Worm (Caenorhabditis elegans) whole organism, dauer: ENCODE results near the gene wrt-8.
"Not testable (repeated sequence)": the region's sequence is repeated elsewhere in the genome, so short reads cannot be mapped to it uniquely, and the experiment has no call there.

ENCODE experiments used
- unc-62 ChIP-seq: sonication (generic microtip); optimal IDR thresholded peaks from 2 replicates; lab custom pipeline; 2017; ENCODE audit warnings: missing biosample characterization, missing genetic modification reagents, missing genetic modification characterization

wrt-8 gene

DNA sequence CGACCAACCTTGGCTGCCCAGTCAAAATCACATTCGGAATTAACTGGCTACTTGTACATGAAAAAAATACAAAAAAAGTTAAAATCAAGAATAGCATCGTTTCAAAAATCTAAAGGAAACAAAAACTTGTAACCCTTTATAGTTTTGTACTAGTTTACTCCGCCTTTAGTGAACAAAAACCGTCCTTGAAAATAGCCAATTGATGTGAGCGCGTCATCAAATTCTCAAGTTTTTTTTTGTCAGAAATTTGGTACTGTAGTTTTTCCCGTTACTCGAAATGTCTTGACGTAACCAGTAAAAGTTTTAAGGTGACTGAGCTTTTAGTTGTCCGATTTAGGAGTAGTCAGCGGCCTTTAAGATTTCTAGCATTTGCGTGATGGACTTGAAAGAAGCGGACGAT, 2.9 kb upstream of the wrt-8 start, which contains the start of gene C29F3.3:
Gene C29F3.3 (minus strand): TSS at position 101 of the 400 bp plus-strand sequence.
- TF ChIP-seq unc-62 (GFP tag; lab: Kevin White, UChicago) = no peak

ce11 chrV:15341404-15341803, 3.0 kb downstream of the wrt-8 start, which contains the start of gene clec-229:
Gene clec-229, minus strand, starts transcription at chrV:15341504.
- TF ChIP-seq unc-62 (GFP tag; lab: Kevin White, UChicago) = no peak

DNA sequence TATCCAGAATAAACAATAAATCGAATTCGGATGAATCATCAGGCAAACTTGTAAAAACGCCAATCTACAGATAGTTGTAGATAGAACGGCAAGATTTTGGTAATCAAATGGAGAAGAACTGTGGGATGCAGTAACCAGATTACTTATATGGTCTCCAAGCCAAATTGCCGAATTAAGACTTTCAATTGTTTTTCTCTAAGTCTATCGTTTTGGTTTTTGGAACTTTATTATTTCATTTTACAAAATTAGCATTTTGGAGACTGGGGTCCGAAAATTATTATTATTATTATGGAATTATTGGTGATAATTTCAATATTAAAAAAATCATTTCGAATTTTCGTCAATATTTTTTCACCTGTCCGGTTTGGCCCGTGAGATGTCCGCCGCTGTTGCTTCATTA, 5.0 kb downstream of the wrt-8 start, which contains the start of gene clec-228:
Gene clec-228 (minus strand): TSS at position 101 of the 400 bp plus-strand sequence.
- no peak for TF ChIP-seq unc-62 (GFP tag; lab: Kevin White, UChicago)

ce11 chrV:15337405-15337804, 7.0 kb downstream of the wrt-8 start, which contains the start of gene wrt-7:
Gene wrt-7, minus strand, starts transcription at chrV:15337505.
- TF ChIP-seq unc-62 (GFP tag; lab: Kevin White, UChicago) = no peak

DNA sequence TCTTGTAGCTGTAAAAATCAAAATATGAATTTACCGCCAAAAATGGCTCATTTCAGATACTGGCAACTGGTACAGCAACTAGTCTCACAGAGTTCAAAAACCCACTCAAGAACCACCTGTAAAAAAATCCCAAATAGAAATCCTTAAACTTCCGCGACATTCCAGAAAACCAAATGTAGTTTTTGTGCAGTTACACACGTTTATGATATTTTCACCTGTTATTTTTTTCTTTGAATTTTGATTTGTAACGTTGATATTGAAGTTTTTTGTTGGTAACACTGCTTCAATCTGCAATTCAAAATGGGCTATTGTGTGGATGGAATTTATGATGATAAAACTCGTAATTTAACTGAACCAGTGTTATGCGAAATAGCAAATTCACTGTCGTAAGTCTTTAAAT, 11.5 kb downstream of the wrt-8 start, which contains the start of gene srw-113:
Gene srw-113 (plus strand): TSS at position 301 of the 400 bp plus-strand sequence.
- no peak for TF ChIP-seq unc-62 (GFP tag; lab: Kevin White, UChicago)

ce11 chrV:15330314-15330713, 14.1 kb downstream of the wrt-8 start, which contains the start of gene srh-295:
Gene srh-295, plus strand, starts transcription at chrV:15330614.
- no peak for TF ChIP-seq unc-62 (GFP tag; lab: Kevin White, UChicago)

- TF ChIP-seq unc-62 (GFP tag; lab: Kevin White, UChicago) = no peak
Observed at ce11 chrV:15327745-15328447, 16.5 kb downstream of the wrt-8 start, which contains the start of gene ZK1037.6. Gene ZK1037.6, minus strand, starts transcription at chrV:15327795.

- no peak for TF ChIP-seq unc-62 (GFP tag; lab: Kevin White, UChicago)
Observed at ce11 chrV:15323417-15323816, 21.0 kb downstream of the wrt-8 start.

DNA sequence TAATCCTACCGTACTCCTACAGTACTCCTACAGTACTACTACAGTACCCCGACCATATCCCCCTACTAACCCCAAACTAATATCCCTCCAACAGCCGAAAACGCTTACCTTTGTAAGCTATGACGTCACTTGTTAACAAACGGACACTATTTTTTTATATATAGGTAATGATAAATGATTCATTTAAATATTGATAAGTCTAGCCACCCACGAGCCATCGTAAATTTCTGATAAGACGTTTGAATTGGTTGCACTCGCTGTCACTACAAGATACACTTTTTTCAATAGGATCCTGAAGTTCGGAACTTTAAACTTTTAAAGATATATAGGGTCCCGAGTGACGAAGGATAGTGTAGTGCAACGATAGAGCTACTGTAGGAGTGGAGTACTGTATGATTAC, 21.7 kb downstream of the wrt-8 start, which contains the start of gene nhr-247:
Gene nhr-247 (plus strand): TSS at position 330 of the 400 bp plus-strand sequence.
- TF ChIP-seq unc-62 (GFP tag; lab: Kevin White, UChicago) = not testable (repeated sequence)

DNA sequence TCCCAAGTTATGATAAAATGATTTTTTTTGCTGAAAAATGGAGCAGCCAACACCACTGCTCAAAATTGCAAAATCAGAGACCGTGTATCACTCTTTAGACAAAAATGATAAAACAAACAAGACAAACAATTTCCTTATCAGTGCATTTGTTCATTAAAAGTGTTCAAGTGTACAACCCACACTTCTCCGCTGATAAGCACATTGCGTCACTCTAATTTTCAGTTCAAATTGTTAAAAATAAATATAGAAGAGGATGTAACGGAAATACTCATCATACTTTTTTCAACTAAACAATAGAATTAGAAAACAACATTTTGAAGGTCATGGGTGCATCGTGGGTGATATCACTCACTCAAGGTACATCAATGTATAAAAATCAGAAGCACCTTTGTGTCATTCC, 25.7 kb downstream of the wrt-8 start, which contains the start of gene nhr-291:
Gene nhr-291 (plus strand): TSS at position 324 of the 400 bp plus-strand sequence.
- no peak for TF ChIP-seq unc-62 (GFP tag; lab: Kevin White, UChicago)

ce11 chrV:15315827-15316527, 28.4 kb downstream of the wrt-8 start, which contains the start of the genes srt-22 and nhr-246:
Gene srt-22, minus strand, starts transcription at chrV:15315927.
Gene nhr-246, plus strand, starts transcription at chrV:15316477.
- TF ChIP-seq unc-62 (GFP tag; lab: Kevin White, UChicago) = no peak

DNA sequence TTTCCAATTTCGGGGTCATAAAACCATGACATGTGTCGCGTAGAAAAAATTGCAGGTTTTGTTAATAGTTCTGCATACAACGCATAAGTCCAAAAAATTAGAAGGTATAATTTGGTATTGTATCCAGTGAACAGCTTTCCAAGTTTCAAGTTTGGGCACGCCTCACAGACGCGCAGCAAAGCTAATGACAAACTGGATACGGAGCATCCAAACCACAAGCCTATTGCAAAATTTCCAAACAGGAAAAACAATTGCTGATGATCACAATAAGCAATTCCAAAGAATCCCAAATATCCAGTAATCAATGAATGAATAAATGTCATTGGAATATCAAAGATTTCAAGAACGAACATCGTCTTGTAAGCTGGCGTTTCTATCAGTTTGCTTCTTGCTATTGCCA, 30.9 kb downstream of the wrt-8 start:
- TF ChIP-seq unc-62 (GFP tag; lab: Kevin White, UChicago) = no peak

DNA sequence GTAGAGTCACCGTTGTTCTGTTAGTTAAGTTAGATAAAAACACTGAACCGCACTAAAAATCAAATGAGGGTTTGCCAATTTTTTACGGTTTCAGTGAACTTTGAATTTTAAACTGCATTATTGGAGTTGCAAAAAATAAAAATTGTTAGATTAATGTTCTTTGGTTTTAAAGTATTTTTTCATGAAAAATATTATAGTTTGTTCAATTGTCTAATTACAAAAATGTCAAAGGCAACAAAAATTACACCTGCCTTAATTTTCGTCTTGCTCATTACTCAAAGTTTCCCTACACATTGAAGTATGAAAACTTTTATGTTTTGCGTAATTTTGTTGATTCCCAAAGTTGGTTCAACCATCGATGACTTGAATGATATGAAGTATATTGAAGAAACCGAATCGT, 33.6 kb downstream of the wrt-8 start, which contains the start of gene irld-62:
Gene irld-62 (plus strand): TSS at position 301 of the 400 bp plus-strand sequence.
- no peak for TF ChIP-seq unc-62 (GFP tag; lab: Kevin White, UChicago)

ce11 chrV:15309011-15309410, 35.4 kb downstream of the wrt-8 start, which contains the start of gene srz-10:
Gene srz-10, minus strand, starts transcription at chrV:15309098.
- no peak for TF ChIP-seq unc-62 (GFP tag; lab: Kevin White, UChicago)

DNA sequence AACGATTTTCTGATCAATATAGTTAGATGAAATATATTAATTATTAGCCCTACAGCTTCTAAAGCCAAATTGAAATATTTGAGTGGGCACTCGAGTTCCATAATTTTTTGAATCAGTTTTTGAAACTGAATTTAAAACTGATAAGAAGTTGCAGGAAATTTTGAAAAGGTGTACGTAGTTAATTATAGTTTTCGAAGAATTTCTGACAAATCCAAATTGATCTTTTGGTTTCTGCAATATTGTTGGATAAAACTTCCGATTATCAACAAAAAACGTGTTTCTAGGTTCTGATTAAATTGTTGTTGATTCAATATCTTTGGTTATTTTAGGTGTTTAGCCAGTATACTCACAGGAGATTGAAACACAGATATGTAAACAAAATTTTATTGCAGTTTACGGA, 37.6 kb downstream of the wrt-8 start, which contains the start of gene T26H8.4:
Gene T26H8.4 (minus strand): TSS at position 101 of the 400 bp plus-strand sequence.
- no peak for TF ChIP-seq unc-62 (GFP tag; lab: Kevin White, UChicago)
